Worm (Caenorhabditis elegans) whole organism, L3 larva: Measurements from ENCODE around the gene attf-4.

ENCODE experiments used
- ZK546.5 ChIP-seq: sonication (generic microtip); optimal IDR thresholded peaks from 2 replicates; lab custom pipeline; 2017; ENCODE audit warnings: missing biosample characterization, missing genetic modification characterization
- aly-2 ChIP-seq: fragments of 150-350 bp; optimal IDR thresholded peaks from 2 replicates; lab custom pipeline; 2014; ENCODE audit warnings: missing biosample characterization, missing genetic modification characterization
- ama-1 ChIP-seq: fragments of 150-350 bp; optimal IDR thresholded peaks from 2 replicates; lab custom pipeline; 2018
- ceh-82 ChIP-seq: fragments of 150-350 bp; optimal IDR thresholded peaks from 2 replicates; lab custom pipeline; 2014; ENCODE audit warnings: missing biosample characterization, missing genetic modification characterization
- ceh-9 ChIP-seq: sonication (generic microtip); optimal IDR thresholded peaks from 2 replicates; lab custom pipeline; 2018; ENCODE audit warnings: missing biosample characterization, missing genetic modification characterization
- egl-27 ChIP-seq: sonication (generic microtip); optimal IDR thresholded peaks from 4 replicates; lab custom pipeline; 2017; ENCODE audit warnings: missing biosample characterization, missing genetic modification reagents, missing genetic modification characterization
- elt-1 ChIP-seq: fragments of 150-350 bp; optimal IDR thresholded peaks from 2 replicates; lab custom pipeline; 2014; ENCODE audit warnings: missing biosample characterization, missing genetic modification characterization
- elt-2 ChIP-seq: sonication (generic microtip); optimal IDR thresholded peaks from 2 replicates; lab custom pipeline; 2016; ENCODE audit warnings: missing genetic modification reagents, mild to moderate bottlenecking, missing genetic modification characterization, missing compliant biosample characterization
- elt-3 ChIP-seq, 3 experiments: fragments of 150-350 bp in 1 of 3; sonication (generic microtip) in 2 of 3; optimal IDR thresholded peaks; 2 replicates in 2 of 3; 4 replicates in 1 of 3; lab custom pipeline; 2014 to 2017; ENCODE audit warnings: missing biosample characterization in 3 of 3, missing genetic modification characterization in 3 of 3
- eor-1 ChIP-seq, 2 experiments: fragments of 150-350 bp; optimal IDR thresholded peaks; 2 replicates each; lab custom pipeline; 2014 to 2018; ENCODE audit warnings: missing biosample characterization in 2 of 2, missing genetic modification characterization in 2 of 2
- fkh-10 ChIP-seq: sonication (generic microtip); optimal IDR thresholded peaks from 2 replicates; lab custom pipeline; 2017; ENCODE audit warnings: missing biosample characterization, missing genetic modification reagents, missing genetic modification characterization
- fkh-2 ChIP-seq: fragments of 150-350 bp; optimal IDR thresholded peaks from 2 replicates; lab custom pipeline; 2014; ENCODE audit warnings: missing biosample characterization, missing genetic modification reagents, missing genetic modification characterization
- jun-1 ChIP-seq: fragments of 150-350 bp; optimal IDR thresholded peaks from 2 replicates; lab custom pipeline; 2014; ENCODE audit warnings: missing biosample characterization, missing genetic modification reagents, missing genetic modification characterization
- lin-15B ChIP-seq: fragments of 150-350 bp; optimal IDR thresholded peaks from 2 replicates; lab custom pipeline; 2014; ENCODE audit warnings: missing biosample characterization, missing genetic modification characterization
- lin-39 ChIP-seq: fragments of 150-350 bp; optimal IDR thresholded peaks from 2 replicates; lab custom pipeline; 2018; ENCODE audit warnings: missing biosample characterization, missing genetic modification reagents, missing genetic modification characterization
- lsy-12 ChIP-seq: sonication (generic microtip); optimal IDR thresholded peaks from 2 replicates; lab custom pipeline; 2016; ENCODE audit warnings: mild to moderate bottlenecking, missing genetic modification characterization, missing compliant biosample characterization
- nfya-1 ChIP-seq: sonication (generic microtip); optimal IDR thresholded peaks from 2 replicates; lab custom pipeline; 2017; ENCODE audit warnings: missing genetic modification characterization, mild to moderate bottlenecking, missing compliant biosample characterization, antibody characterized with exemption, moderate library complexity; ENCODE audit not compliant: insufficient read depth
- nhr-23 ChIP-seq: fragments of 150-350 bp; optimal IDR thresholded peaks from 2 replicates; lab custom pipeline; 2014; ENCODE audit warnings: missing biosample characterization, missing genetic modification reagents, missing genetic modification characterization
- nhr-237 ChIP-seq: fragments of 150-350 bp; optimal IDR thresholded peaks from 2 replicates; lab custom pipeline; 2014; ENCODE audit warnings: missing biosample characterization, missing genetic modification characterization
- nhr-28 ChIP-seq: fragments of 150-350 bp; optimal IDR thresholded peaks from 2 replicates; lab custom pipeline; 2014; ENCODE audit warnings: missing biosample characterization, missing genetic modification characterization
- nhr-43 ChIP-seq: sonication (generic microtip); optimal IDR thresholded peaks from 2 replicates; lab custom pipeline; 2016; ENCODE audit warnings: mild to moderate bottlenecking, missing genetic modification characterization, missing compliant biosample characterization; ENCODE audit not compliant: poor library complexity, severe bottlenecking
- nhr-77 ChIP-seq: fragments of 150-350 bp; optimal IDR thresholded peaks from 2 replicates; lab custom pipeline; 2014; ENCODE audit warnings: missing biosample characterization, missing genetic modification characterization
- pqm-1 ChIP-seq: fragments of 150-350 bp; optimal IDR thresholded peaks from 2 replicates; lab custom pipeline; 2017; ENCODE audit warnings: missing biosample characterization, missing genetic modification characterization, inconsistent platforms
- sea-2 ChIP-seq: fragments of 150-350 bp; sonication (generic microtip); optimal IDR thresholded peaks from 4 replicates; lab custom pipeline; 2014; ENCODE audit warnings: missing biosample characterization, missing genetic modification reagents, missing genetic modification characterization
- unc-39 ChIP-seq: sonication (generic microtip); optimal IDR thresholded peaks from 4 replicates; lab custom pipeline; 2017; ENCODE audit warnings: missing biosample characterization, missing genetic modification characterization
- zag-1 ChIP-seq: fragments of 150-350 bp; optimal IDR thresholded peaks from 2 replicates; lab custom pipeline; 2014; ENCODE audit warnings: missing biosample characterization, missing genetic modification characterization

Gene attf-4

DNA sequence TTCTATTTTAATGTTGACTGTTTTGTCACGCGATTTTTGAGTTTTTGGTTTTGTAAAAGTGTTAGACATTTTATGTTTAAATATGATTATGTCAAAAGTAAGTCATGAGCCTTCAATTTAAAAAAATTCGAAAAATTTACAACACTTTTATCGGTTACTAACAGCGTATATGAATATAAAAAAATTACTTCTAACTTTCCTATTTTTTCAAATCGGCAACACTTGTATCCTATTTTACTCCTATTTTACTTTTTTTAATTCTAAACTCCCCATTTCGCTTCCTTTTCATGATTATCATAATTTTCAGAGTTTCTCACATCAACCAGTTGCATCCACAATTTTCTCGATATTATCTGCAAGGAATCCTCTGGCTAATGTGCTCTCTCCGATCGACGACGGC, 38.0 kb downstream of the attf-4 start, which contains the start of gene kin-18:
Gene kin-18, plus strand, starts transcription at position 301 of the 400 bp plus-strand sequence.
- TF ChIP-seq pqm-1 (tag; lab: Kevin White, UChicago) (no peak), aly-2 (no peak), lin-15B (tag; lab: Kevin White, UChicago) (no peak)

DNA sequence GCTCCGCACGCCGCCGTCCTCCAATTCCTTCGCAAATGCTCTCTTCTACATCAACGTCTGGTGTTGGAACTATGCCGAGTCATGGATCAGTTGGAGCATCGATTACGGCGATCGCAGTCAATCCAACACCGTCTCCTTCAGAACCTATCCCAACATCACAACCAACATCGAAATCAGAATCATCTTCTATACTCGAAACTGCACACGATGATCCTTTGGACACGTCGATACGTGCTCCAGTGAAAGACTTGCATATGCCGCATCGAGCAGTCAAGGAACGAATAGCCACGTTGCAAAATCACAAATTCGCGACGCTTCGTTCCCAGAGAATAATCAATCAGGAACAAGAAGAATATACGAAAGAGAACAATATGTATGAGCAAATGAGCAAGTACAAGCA, 40.6 kb downstream of the attf-4 start:
- TF ChIP-seq jun-1 (tag; lab: Kevin White, UChicago) (no peak), eor-1 (tag; optimal IDR thresholded peaks at IDR 0.05; lab: Kevin White, UChicago) (no peak), nhr-237 (tag; lab: Kevin White, UChicago) (no peak), zag-1 (tag; lab: Kevin White, UChicago) (no peak)

ce11 chrIII:6123647-6124046, 43.3 kb downstream of the attf-4 start:
- TF ChIP-seq lsy-12 = peak; percentile 37
- TF ChIP-seq ZK546.5 (tag; lab: Kevin White, UChicago) = no peak
- peak; percentile 13 for TF ChIP-seq ama-1 (lab: Kevin White, UChicago)
- peak; percentile 42 for TF ChIP-seq aly-2
- TF ChIP-seq ceh-82 (tag; lab: Kevin White, UChicago) = peak; percentile 36
- TF ChIP-seq elt-3 (tag; optimal IDR thresholded peaks at IDR 0.05; lab: Kevin White, UChicago) = no peak
- no peak for TF ChIP-seq ceh-9 (tag; lab: Kevin White, UChicago)

DNA sequence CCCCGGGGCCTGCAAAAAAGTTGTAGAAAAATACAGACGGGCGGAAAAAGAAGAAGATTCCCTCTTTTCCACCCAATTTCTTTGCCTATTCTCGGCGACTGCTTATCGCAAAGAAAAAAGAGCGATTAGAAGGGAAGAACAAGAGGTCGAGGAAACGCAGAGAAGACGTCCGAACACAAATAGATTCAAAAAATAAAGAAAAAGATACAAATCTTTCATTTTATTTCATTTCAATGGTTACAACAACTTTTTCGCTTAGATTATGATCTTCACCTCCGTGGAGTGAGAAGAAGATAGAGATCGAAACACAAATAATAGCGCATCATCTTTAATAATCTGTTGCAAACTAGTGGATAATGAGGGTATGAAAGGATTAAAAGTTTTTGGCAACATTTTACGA, 51.7 kb downstream of the attf-4 start:
- TF ChIP-seq nhr-23 (tag; lab: Kevin White, UChicago) (peak; percentile 74), nhr-28 (no peak), unc-39 (no peak), egl-27 (no peak), nhr-237 (tag; lab: Kevin White, UChicago) (no peak), nfya-1 (peak; percentile 10), ama-1 (lab: Kevin White, UChicago) (peak; percentile 21), lin-15B (tag; lab: Kevin White, UChicago) (no peak), elt-2 (peak; percentile 44), elt-1 (tag; lab: Kevin White, UChicago) (peak; percentile 98)

- TF ChIP-seq fkh-10 (GFP tag; lab: Kevin White, UChicago) (peak; percentile 36), elt-2 (peak; percentile 50), nfya-1 (peak; percentile 27), lsy-12 (peak; percentile 87)
- TF ChIP-seq, all 47 proteins: peak for 4; not testable (repeated sequence) for 43
These were observed 53.0 kb downstream of the attf-4 start for ce11 chrIII:6133389-6133789.

ce11 chrIII:6134111-6134510, 53.7 kb downstream of the attf-4 start:
- TF ChIP-seq fkh-2 (tag; lab: Kevin White, UChicago) (no peak), elt-2 (peak; percentile 55), nhr-43 (no peak), lin-39 (tag; lab: Kevin White, UChicago) (no peak), sea-2 (GFP tag; lab: Kevin White, UChicago) (no peak), nhr-77 (no peak)
